Worm (Caenorhabditis elegans) whole organism, L4 larva: ENCODE results near the gene Y47D7A.13.

Source experiments
- F44E2.7 ChIP-seq: fragments of 200-800 bp; sonication (Bioruptor generic); IDR thresholded peaks from 2 replicates; pipeline ENCODE4 v2.1.2; 2022; ENCODE audit warnings: missing genetic modification characterization, missing compliant biosample characterization
- F49E8.2 ChIP-seq: sonication (generic microtip); optimal IDR thresholded peaks from 2 replicates; lab custom pipeline; 2016; ENCODE audit warnings: missing compliant biosample characterization, mild to moderate bottlenecking, missing genetic modification characterization, borderline replicate concordance
- R02D3.7 ChIP-seq: fragments of 150-350 bp; sonication (generic microtip); optimal IDR thresholded peaks from 3 replicates; lab custom pipeline; 2014; ENCODE audit warnings: missing biosample characterization, missing genetic modification characterization
- T20F7.1 ChIP-seq: fragments of 200-800 bp; sonication (Bioruptor generic); optimal IDR thresholded peaks from 2 replicates; lab custom pipeline; 2018; ENCODE audit warnings: mild to moderate bottlenecking, missing genetic modification characterization, missing compliant biosample characterization
- ZK337.2 ChIP-seq: fragments of 200-800 bp; sonication (Bioruptor generic); IDR thresholded peaks from 2 replicates; pipeline ENCODE4 v1.3.6; 2022; ENCODE audit warnings: missing genetic modification reagents, missing genetic modification characterization, missing compliant biosample characterization
- aha-1 ChIP-seq: fragments of 150-350 bp; peaks from one replicate; lab custom pipeline; 2014; ENCODE audit warnings: missing biosample characterization, missing genetic modification characterization
- aly-2 ChIP-seq: sonication (generic microtip); optimal IDR thresholded peaks from 2 replicates; lab custom pipeline; 2018; ENCODE audit warnings: missing biosample characterization, missing genetic modification characterization
- arid-1 ChIP-seq: fragments of 200-800 bp; sonication (Bioruptor generic); conservative IDR thresholded peaks from 2 replicates; pipeline ENCODE4 v1.3.6; 2022; ENCODE audit warnings: missing genetic modification reagents, missing genetic modification characterization, missing compliant biosample characterization
- attf-4 ChIP-seq: sonication (generic microtip); optimal IDR thresholded peaks from 3 replicates; lab custom pipeline; 2017; ENCODE audit warnings: missing biosample characterization, missing genetic modification characterization
- ceh-62 ChIP-seq: sonication (generic microtip); optimal IDR thresholded peaks from 2 replicates; lab custom pipeline; 2017; ENCODE audit warnings: missing biosample characterization, missing genetic modification characterization
- ceh-82 ChIP-seq: sonication (generic microtip); optimal IDR thresholded peaks from 2 replicates; lab custom pipeline; 2017; ENCODE audit warnings: missing biosample characterization, missing genetic modification characterization
- cey-2 ChIP-seq: sonication (generic microtip); optimal IDR thresholded peaks from 3 replicates; lab custom pipeline; 2017; ENCODE audit warnings: missing genetic modification characterization, mild to moderate bottlenecking, missing compliant biosample characterization, antibody characterized with exemption, borderline replicate concordance; ENCODE audit not compliant: insufficient read depth
- daf-8 ChIP-seq: fragments of 200-800 bp; sonication (Bioruptor generic); IDR thresholded peaks from 2 replicates; pipeline ENCODE4 v1.3.6; 2022; ENCODE audit warnings: missing genetic modification characterization, missing compliant biosample characterization
- dmd-9 ChIP-seq: fragments of 200-800 bp; sonication (Bioruptor generic); IDR thresholded peaks from 2 replicates; pipeline ENCODE4 v1.3.6; 2022; ENCODE audit warnings: missing genetic modification reagents, missing genetic modification characterization, missing compliant biosample characterization
- dve-1 ChIP-seq: sonication (generic microtip); optimal IDR thresholded peaks from 2 replicates; lab custom pipeline; 2017; ENCODE audit warnings: antibody characterized with exemption, mild to moderate bottlenecking, missing genetic modification characterization, missing compliant biosample characterization; ENCODE audit not compliant: insufficient read depth
- fkh-10 ChIP-seq: fragments of 150-350 bp; optimal IDR thresholded peaks from 2 replicates; lab custom pipeline; 2014; ENCODE audit warnings: missing biosample characterization, missing genetic modification reagents, missing genetic modification characterization
- fos-1 ChIP-seq: fragments of 150-350 bp; optimal IDR thresholded peaks from 2 replicates; lab custom pipeline; 2014; ENCODE audit warnings: missing biosample characterization, missing genetic modification characterization
- gei-8 ChIP-seq: fragments of 200-800 bp; sonication (Bioruptor generic); optimal IDR thresholded peaks from 2 replicates; lab custom pipeline; 2018; ENCODE audit warnings: mild to moderate bottlenecking, missing genetic modification characterization, missing compliant biosample characterization
- hlh-11 ChIP-seq: fragments of 200-800 bp; sonication (Bioruptor generic); optimal IDR thresholded peaks from 2 replicates; lab custom pipeline; 2018; ENCODE audit warnings: mild to moderate bottlenecking, missing genetic modification characterization, missing compliant biosample characterization
- lir-3 ChIP-seq: sonication (generic microtip); optimal IDR thresholded peaks from 2 replicates; lab custom pipeline; 2016; ENCODE audit warnings: mild to moderate bottlenecking, missing genetic modification characterization, missing compliant biosample characterization
- mdl-1 ChIP-seq, 2 experiments: fragments of 150-350 bp in 1 of 2; sonication (generic microtip) in 1 of 2; optimal IDR thresholded peaks; 2 replicates each; lab custom pipeline; 2014 to 2017; ENCODE audit warnings: missing biosample characterization in 2 of 2, missing genetic modification characterization in 2 of 2
- mes-2 ChIP-seq: sonication (generic microtip); optimal IDR thresholded peaks from 2 replicates; lab custom pipeline; 2016; ENCODE audit warnings: missing genotype, mild to moderate bottlenecking, missing genetic modification characterization, missing compliant biosample characterization; ENCODE audit not compliant: poor library complexity, severe bottlenecking
- nhr-42 ChIP-seq: fragments of 200-800 bp; sonication (Bioruptor generic); IDR thresholded peaks from 2 replicates; pipeline ENCODE4 v1.3.6; 2022; ENCODE audit warnings: missing genetic modification characterization, missing compliant biosample characterization
- nhr-6 ChIP-seq: fragments of 150-350 bp; optimal IDR thresholded peaks from 2 replicates; lab custom pipeline; 2014; ENCODE audit warnings: missing biosample characterization, missing genetic modification characterization
- rbr-2 ChIP-seq: sonication (generic microtip); optimal IDR thresholded peaks from 2 replicates; lab custom pipeline; 2016; ENCODE audit warnings: missing genotype, missing genetic modification characterization, missing compliant biosample characterization
- skn-1 ChIP-seq: fragments of 150-350 bp; optimal IDR thresholded peaks from 2 replicates; lab custom pipeline; 2014; ENCODE audit warnings: missing biosample characterization, missing genetic modification characterization
- snpc-4 ChIP-seq: fragments of 150-350 bp; optimal IDR thresholded peaks from 2 replicates; lab custom pipeline; 2014; ENCODE audit warnings: missing biosample characterization, missing genetic modification characterization
- unc-39 ChIP-seq: sonication (generic microtip); optimal IDR thresholded peaks from 2 replicates; lab custom pipeline; 2017; ENCODE audit warnings: missing biosample characterization, missing genetic modification characterization
- unc-62 ChIP-seq, 3 experiments: fragments of 150-350 bp in 1 of 3; sonication (generic microtip); optimal IDR thresholded peaks in 2 of 3; peaks in 1 of 3; 1 replicate in 1 of 3; 2 replicates in 2 of 3; lab custom pipeline; 2014 to 2017; ENCODE audit warnings: missing biosample characterization in 3 of 3, missing genetic modification characterization in 3 of 3, missing genetic modification reagents in 3 of 3, missing genotype in 1 of 3
- zfp-3 ChIP-seq: fragments of 200-800 bp; sonication (Bioruptor generic); conservative IDR thresholded peaks from 2 replicates; pipeline ENCODE4 v1.3.6; 2022; ENCODE audit warnings: missing genetic modification reagents, missing genetic modification characterization, missing compliant biosample characterization
- zip-11 ChIP-seq: fragments of 200-800 bp; sonication (Bioruptor generic); IDR thresholded peaks from 2 replicates; pipeline ENCODE4 v1.3.6; 2022; ENCODE audit warnings: missing genetic modification characterization, missing compliant biosample characterization

Gene Y47D7A.13

ce11 chrV:4414613-4415071, 21.1 kb downstream of the Y47D7A.13 start, which contains the start of gene grl-5:
grl-5 (minus strand) TSS chrV:4414663.
- TF ChIP-seq skn-1 (tag; lab: Kevin White, UChicago) = no peak
- no peak for TF ChIP-seq zfp-3 (GFP tag; lab: Robert Waterston, UW)
- TF ChIP-seq hlh-11 = peak; percentile 41
- TF ChIP-seq unc-62 (GFP tag; optimal IDR thresholded peaks at IDR 0.05 in 1 of 2; lab: Kevin White, UChicago) = peak in 1 of 2 experiments; percentile 84
- no peak for TF ChIP-seq unc-62 (tag; optimal IDR thresholded peaks at IDR 0.05; lab: Kevin White, UChicago)
- TF ChIP-seq aha-1 (tag; lab: Kevin White, UChicago) = peak; percentile 94
- TF ChIP-seq, all 104 proteins: peak for 3

ce11 chrV:4411714-4412113, 24.0 kb downstream of the Y47D7A.13 start, which contains the start of gene Y47D7A.17:
Y47D7A.17 (minus strand) TSS chrV:4411814.
- no peak for TF ChIP-seq F44E2.7 (GFP tag; lab: Robert Waterston, UW)
- TF ChIP-seq mdl-1 (tag; optimal IDR thresholded peaks at IDR 0.05; lab: Kevin White, UChicago) = no peak
- no peak for TF ChIP-seq unc-39 (tag; lab: Kevin White, UChicago)
- no peak for TF ChIP-seq dmd-9 (GFP tag; lab: Robert Waterston, UW)

ce11 chrV:4410643-4411042, 25.1 kb downstream of the Y47D7A.13 start, which contains the start of gene Y47D7A.3:
Y47D7A.3 (plus strand) TSS chrV:4410943.
- no peak for TF ChIP-seq ceh-62 (tag; lab: Kevin White, UChicago)
- no peak for TF ChIP-seq aly-2 (tag; lab: Kevin White, UChicago)
- no peak for TF ChIP-seq daf-8 (GFP tag; lab: Robert Waterston, UW)
- no peak for TF ChIP-seq fos-1
- TF ChIP-seq nhr-42 (GFP tag; lab: Robert Waterston, UW) = no peak
- TF ChIP-seq arid-1 (GFP tag; lab: Robert Waterston, UW) = no peak
- TF ChIP-seq zip-11 (GFP tag; lab: Robert Waterston, UW) = no peak
- TF ChIP-seq fkh-10 (GFP tag; lab: Kevin White, UChicago) = no peak
- TF ChIP-seq mes-2 (tag; lab: Kevin White, UChicago) = no peak
- no peak for TF ChIP-seq lir-3
- no peak for TF ChIP-seq ceh-82 (tag; lab: Kevin White, UChicago)

ce11 chrV:4407519-4407918, 28.2 kb downstream of the Y47D7A.13 start, which contains the start of gene nhr-118:
nhr-118 (plus strand) TSS chrV:4407819.
- TF ChIP-seq aha-1 (tag; lab: Kevin White, UChicago) (peak; percentile 9), dve-1 (tag; lab: Kevin White, UChicago) (no peak)
- TF ChIP-seq, all 104 proteins: peak for 1

ce11 chrV:4401865-4402264, 33.9 kb downstream of the Y47D7A.13 start, which contains the start of gene F13A2.5:
F13A2.5 (minus strand) TSS chrV:4401965.
- no peak for TF ChIP-seq snpc-4
- TF ChIP-seq aha-1 (tag; lab: Kevin White, UChicago) = peak; percentile 1
- TF ChIP-seq T20F7.1 (GFP tag; lab: Kevin White, UChicago) = no peak
- no peak for TF ChIP-seq nhr-42 (GFP tag; lab: Robert Waterston, UW)

ce11 chrV:4400118-4400517, 35.6 kb downstream of the Y47D7A.13 start, which contains the start of gene F13A2.4:
F13A2.4 (minus strand) TSS chrV:4400218.
- TF ChIP-seq ZK337.2 (GFP tag; lab: Robert Waterston, UW) (no peak), R02D3.7 (no peak), rbr-2 (tag; lab: Kevin White, UChicago) (no peak), gei-8 (GFP tag; lab: Kevin White, UChicago) (no peak), aly-2 (tag; lab: Kevin White, UChicago) (no peak), cey-2 (no peak), F49E8.2 (tag; lab: Kevin White, UChicago) (no peak), nhr-6 (tag; lab: Kevin White, UChicago) (no peak), attf-4 (tag; lab: Kevin White, UChicago) (no peak)
